Fruit fly (Drosophila melanogaster) whole organism, embryonic: ENCODE results near the gene Ocrl.

Experiments
- CG18262 ChIP-seq: fragments of 200-800 bp; optimal IDR thresholded peaks from 3 replicates; lab custom pipeline; 2019; ENCODE audit warnings: missing biosample characterization, mild to moderate bottlenecking, missing genetic modification characterization, moderate library complexity
- CG5953 ChIP-seq: fragments of 200-800 bp; sonication (Bioruptor generic); IDR thresholded peaks from 2 replicates; pipeline ENCODE4 v1.3.6; 2022; ENCODE audit warnings: missing biosample characterization, missing genetic modification characterization
- CG8290 ChIP-seq, 3 experiments: fragments of 200-800 bp; sonication (Bioruptor generic); optimal IDR thresholded peaks; 2 replicates each; lab custom pipeline; 2016 to 2019; ENCODE audit warnings: missing biosample characterization in 3 of 3, missing genetic modification characterization in 3 of 3, mild to moderate bottlenecking in 2 of 3, moderate library complexity in 1 of 3
- Ets65A ChIP-seq: fragments of 200-800 bp; sonication (Bioruptor generic); peaks from one replicate; lab custom pipeline; 2016; ENCODE audit warnings: missing biosample characterization, missing genetic modification characterization
- Gsc ChIP-seq: fragments of 200-800 bp; sonication (Bioruptor generic); IDR thresholded peaks from 2 replicates; pipeline ENCODE4 v1.3.6; 2022; ENCODE audit warnings: missing biosample characterization, missing genetic modification characterization
- Mes4 ChIP-seq: fragments of 200-800 bp; sonication (Bioruptor generic); optimal IDR thresholded peaks from 2 replicates; lab custom pipeline; 2016; ENCODE audit warnings: missing biosample characterization, missing genetic modification characterization
- Oaz ChIP-seq: fragments of 200-800 bp; sonication (Bioruptor generic); IDR thresholded peaks from 2 replicates; pipeline ENCODE4 v1.3.6; 2022; ENCODE audit warnings: missing biosample characterization, missing genetic modification characterization
- ci ChIP-seq: fragments of 200-800 bp; sonication (Bioruptor generic); IDR thresholded peaks from 3 replicates; pipeline ENCODE4 v1.3.6; 2022; ENCODE audit warnings: missing biosample characterization, missing genetic modification characterization
- eyg ChIP-seq: fragments of 200-800 bp; sonication (Bioruptor generic); optimal IDR thresholded peaks from 3 replicates; lab custom pipeline; 2016; ENCODE audit warnings: missing biosample characterization, missing genetic modification characterization
- kay ChIP-seq: fragments of 200-800 bp; sonication (Bioruptor generic); optimal IDR thresholded peaks from 2 replicates; lab custom pipeline; 2016; ENCODE audit warnings: missing biosample characterization, missing genetic modification characterization
- nerfin-1 ChIP-seq: fragments of 200-800 bp; sonication (Bioruptor generic); optimal IDR thresholded peaks from 3 replicates; lab custom pipeline; 2019; ENCODE audit warnings: missing biosample characterization, mild to moderate bottlenecking, missing genetic modification characterization, moderate library complexity
- sc ChIP-seq, 3 experiments: fragments of >200 bp in 2 of 3; fragments of 200-800 bp in 1 of 3; sonication (Bioruptor generic) in 1 of 3; optimal IDR thresholded peaks; 2 replicates in 2 of 3; 3 replicates in 1 of 3; lab custom pipeline; 2017; ENCODE audit warnings: mild to moderate bottlenecking in 1 of 3, missing biosample characterization in 1 of 3, missing genetic modification characterization in 1 of 3, missing genetic modification reagents in 1 of 3
- scrt ChIP-seq: fragments of 200-800 bp; sonication (Bioruptor generic); optimal IDR thresholded peaks from 2 replicates; lab custom pipeline; 2018; ENCODE audit warnings: missing biosample characterization, mild to moderate bottlenecking, missing genetic modification characterization, moderate library complexity
- ttk ChIP-seq: fragments of 200-800 bp; sonication (Bioruptor generic); IDR thresholded peaks from 2 replicates; pipeline ENCODE4 v2.1.2; 2022; ENCODE audit warnings: missing biosample characterization, missing genetic modification characterization

DNA sequence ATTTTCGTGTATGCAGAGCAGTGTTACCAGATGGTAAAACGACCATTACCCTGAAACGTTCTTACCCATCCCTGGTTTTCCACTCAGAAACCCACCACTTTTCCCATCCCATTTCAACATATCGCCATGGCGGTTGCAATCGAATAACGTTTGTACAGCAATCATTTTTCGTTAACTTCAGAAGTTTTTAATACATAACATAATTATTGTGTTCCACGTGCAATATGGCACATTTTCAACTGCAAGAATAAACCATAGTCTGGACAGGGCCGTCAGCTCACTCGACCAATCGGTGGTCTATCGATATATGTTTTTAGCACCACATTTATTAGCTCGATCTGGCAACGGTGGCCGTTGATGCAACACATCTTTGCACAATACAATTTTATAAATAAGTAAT lies 32.9 kb upstream of the Ocrl start, which contains the start of the genes trr and mRpL16:
- TF ChIP-seq ttk (GFP tag; lab: Robert Waterston, UW) (no peak), kay (GFP tag; lab: Kevin White, UChicago) (no peak), CG8290 (GFP tag; optimal IDR thresholded peaks at IDR 0.05; lab: Kevin White, UChicago) (no peak), CG8290 (tag; optimal IDR thresholded peaks at IDR 0.05; lab: Kevin White, UChicago) (no peak), nerfin-1 (peak; percentile 5), sc (optimal IDR thresholded peaks at IDR 0.05; lab: Kevin White, UChicago) (no peak), sc (GFP tag; optimal IDR thresholded peaks at IDR 0.05; lab: Kevin White, UChicago) (no peak), CG18262 (tag; lab: Kevin White, UChicago) (peak; percentile 43), Gsc (GFP tag; lab: Robert Waterston, UW) (no peak), ci (GFP tag; lab: Robert Waterston, UW) (0 out of 3 replicates have a peak, but pooled peaks have one; percentile 43), eyg (GFP tag; lab: Kevin White, UChicago) (no peak), scrt (GFP tag; lab: Kevin White, UChicago) (no peak), Oaz (GFP tag; lab: Robert Waterston, UW) (no peak), Ets65A (GFP tag; lab: Kevin White, UChicago) (peak; percentile 86), Mes4 (no peak), CG5953 (GFP tag; lab: Robert Waterston, UW) (no peak)
